Fruit fly (Drosophila melanogaster): ENCODE measurements around the gene Irbp18.

- TF ChIP-seq Ets96B (tag; optimal IDR thresholded peaks at IDR 0.05) (no peak), acj6 (GFP tag; optimal IDR thresholded peaks at IDR 0.05) (no peak), CG11762 (GFP tag; optimal IDR thresholded peaks at IDR 0.05; ENCODE audit: insufficient read depth) (no peak), Ets21C (GFP tag; optimal IDR thresholded peaks at IDR 0.05) (no peak), CG8632 (GFP tag; optimal IDR thresholded peaks at IDR 0.05) (no peak), Blimp-1 (GFP tag; optimal IDR thresholded peaks at IDR 0.05) (no peak), cyc (GFP tag; optimal IDR thresholded peaks at IDR 0.05) (no peak), CG34406 (GFP tag; optimal IDR thresholded peaks at IDR 0.05) (no peak), Hr4 (GFP tag; optimal IDR thresholded peaks at IDR 0.05) (no peak), Hr39 (GFP tag; optimal IDR thresholded peaks at IDR 0.05) (no peak), CG6163 (GFP tag; IDR thresholded peaks at IDR 0.05) (no peak)
These were observed 3.7 kb downstream of the Irbp18 start for dm6 chr3L:11094279-11094678.

Measured in whole organism, prepupa.